Fruit fly (Drosophila melanogaster) whole organism, larva: ENCODE measurements around the gene BOD1.

ENCODE experiments used
- noc ChIP-seq: fragments of 200-800 bp; sonication (Bioruptor generic); optimal IDR thresholded peaks from 3 replicates; lab custom pipeline; 2019; ENCODE audit warnings: missing biosample characterization, mild to moderate bottlenecking, missing genetic modification characterization, moderate library complexity

BOD1 gene

DNA sequence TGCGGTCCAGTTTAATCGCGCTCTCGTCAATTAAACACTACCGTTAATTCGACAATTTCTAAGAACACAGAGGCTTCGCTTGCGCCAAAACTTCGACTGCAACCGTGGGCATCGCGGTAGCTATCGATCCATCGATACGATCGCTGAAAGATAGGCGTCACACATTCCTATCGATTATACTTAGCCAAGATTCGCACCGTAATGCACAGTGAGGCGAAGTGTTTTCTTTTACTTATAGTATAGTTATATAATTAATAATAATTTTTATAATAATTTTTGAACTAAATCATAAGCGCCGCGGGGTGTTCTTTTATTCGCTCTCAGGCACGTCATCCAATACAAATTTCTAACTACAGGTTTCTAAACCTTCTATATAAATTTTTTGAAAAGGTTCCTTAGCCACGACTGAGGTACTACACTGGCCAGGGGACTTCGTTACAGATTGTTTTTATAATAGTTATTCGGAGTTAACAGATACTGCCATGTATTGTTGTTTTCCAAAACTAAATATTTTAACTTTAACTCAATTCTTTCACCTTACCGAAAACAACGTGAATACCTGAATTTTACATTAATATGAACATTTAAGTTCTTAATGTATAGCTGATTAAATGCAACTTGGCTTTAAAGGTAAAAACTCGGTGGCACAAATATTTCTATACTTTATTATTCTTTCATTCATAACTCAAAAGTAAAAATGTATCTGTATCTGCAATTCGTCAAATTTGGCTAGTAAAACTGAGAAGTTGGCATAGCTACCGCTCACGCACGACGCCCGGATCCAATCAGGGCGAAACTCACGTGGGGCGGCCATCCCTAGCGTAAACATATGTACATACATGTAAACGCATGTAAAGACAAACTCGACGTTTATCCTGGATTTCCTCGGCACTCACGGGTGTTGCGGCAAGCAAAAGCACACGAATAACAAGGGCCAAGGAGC lies at the start of gene BOD1, which contains the start of gene NSD:
Gene BOD1 (plus strand): TSS at position 494 of the 943 bp plus-strand sequence.
Gene NSD (minus strand): TSS at position 102 of the 943 bp plus-strand sequence.
- peak; percentile 3 for TF ChIP-seq noc

dm6 chr3R:27905695-27906094 lies 32.4 kb upstream of the BOD1 start, which contains the start of gene CG34353:
Gene CG34353 (minus strand): TSS chr3R:27905843.
- TF ChIP-seq noc = no peak

- TF ChIP-seq noc = no peak
These were observed 25.9 kb upstream of the BOD1 start, which contains the start of gene mil for dm6 chr3R:27912147-27912546. Gene mil (plus strand): TSS chr3R:27912447.

DNA sequence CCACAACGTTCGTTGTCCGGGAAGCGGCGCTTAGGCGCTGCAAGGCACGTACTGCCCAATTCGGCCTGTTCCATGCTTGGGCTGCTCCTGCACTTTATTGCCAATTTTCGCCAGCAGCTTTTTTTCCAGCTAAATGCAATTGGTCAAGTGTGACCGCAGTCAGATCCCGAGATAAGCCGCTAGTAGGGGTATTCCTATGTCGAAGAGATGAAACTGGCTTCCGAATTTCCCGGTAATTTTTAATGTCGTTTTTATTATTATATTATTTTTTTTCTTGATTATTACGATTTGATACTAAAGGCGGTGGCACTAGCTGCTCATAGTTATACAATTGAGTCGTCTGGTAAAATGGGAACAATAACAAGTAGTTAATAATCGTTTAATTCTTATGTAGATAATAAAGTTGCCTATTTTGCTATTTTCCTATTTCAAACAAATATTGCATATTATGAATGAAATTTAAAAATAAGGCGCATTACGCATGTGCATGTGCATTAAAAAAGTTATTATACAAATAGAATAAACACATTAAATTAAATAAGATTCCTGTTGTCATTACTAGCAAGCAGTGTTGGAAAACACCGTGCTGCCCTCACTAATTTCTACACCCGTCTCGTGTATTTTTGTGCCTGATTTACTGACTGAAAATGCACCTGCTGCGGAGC lies 21.6 kb upstream of the BOD1 start, which contains the start of the genes CG5003 and mRpS22:
Gene CG5003 (minus strand): TSS at position 162 of the 665 bp plus-strand sequence.
Gene mRpS22 (plus strand): TSS at position 554 of the 665 bp plus-strand sequence.
- peak; percentile 58 for TF ChIP-seq noc

DNA sequence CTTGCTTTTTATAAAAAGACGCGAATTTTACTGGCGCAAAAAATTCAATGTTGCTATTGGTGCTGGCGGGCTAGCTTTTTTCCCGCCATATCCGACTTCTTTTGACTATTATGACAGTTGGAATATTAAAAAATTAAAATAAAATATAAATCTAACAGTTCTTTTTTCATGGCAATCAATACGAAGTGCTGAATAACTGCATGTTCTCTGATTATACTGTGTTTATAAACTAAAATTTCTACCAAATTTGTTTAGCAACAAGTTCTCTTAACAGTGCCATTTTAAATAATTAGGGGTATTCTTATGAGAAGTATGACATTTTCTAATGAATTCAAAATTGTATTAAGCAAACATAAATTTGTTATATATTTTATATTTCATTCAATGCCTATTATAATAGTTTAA lies 18.7 kb upstream of the BOD1 start, which contains the start of gene Boh1:
Gene Boh1 (minus strand): TSS at position 76 of the 405 bp plus-strand sequence.
- TF ChIP-seq noc = peak; percentile 38

DNA sequence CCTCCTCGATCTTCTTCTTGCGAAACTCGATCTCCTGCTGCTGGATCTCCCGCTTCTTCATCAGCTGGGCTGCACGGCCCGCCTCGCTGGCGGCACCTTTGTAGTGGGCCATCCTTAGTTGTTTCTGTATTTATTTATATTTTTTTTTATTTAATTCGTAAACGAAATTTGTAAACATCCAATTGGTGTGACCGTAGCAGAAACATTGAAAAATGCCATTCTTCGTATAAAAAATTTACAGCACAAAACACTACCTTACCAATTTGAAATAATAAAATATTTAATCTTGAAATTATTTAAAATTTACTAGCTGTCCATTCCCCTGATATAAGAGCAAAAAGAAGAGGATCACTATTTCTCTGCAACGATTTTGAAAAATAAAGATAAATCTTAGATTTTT lies 17.2 kb upstream of the BOD1 start, which contains the start of gene CG12259:
Gene CG12259 (minus strand): TSS at position 207 of the 400 bp plus-strand sequence.
- no peak for TF ChIP-seq noc

DNA sequence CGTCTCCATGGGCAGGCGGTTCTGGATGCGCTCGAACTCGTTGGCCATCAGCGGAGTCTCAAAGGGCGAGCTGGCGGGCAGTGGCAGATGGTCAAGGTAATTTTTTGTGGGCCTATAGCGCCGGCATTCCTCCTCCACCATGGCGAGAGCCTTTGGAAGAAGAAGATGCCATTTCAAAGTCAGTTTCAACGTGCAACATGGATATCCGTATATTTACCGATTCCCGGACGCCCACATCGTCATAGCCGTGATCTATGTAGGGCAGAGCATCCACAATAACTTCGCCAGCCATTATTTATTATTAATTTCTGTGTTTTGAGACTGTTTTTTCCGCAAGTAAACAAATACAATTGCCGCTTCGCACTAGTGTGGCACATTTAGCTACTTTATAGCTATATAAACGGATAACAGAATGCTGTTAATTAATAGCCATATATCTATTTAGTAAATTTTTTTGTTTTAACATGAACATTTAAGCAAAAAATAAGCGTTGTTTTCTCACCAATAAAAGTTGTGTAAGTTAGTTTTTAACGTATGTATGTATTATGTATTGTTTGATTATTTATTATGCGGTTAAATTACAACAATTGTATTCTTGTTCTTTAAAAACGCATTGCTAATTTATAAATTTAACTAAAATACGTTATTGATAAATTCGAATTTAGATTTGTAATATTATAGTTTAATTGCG lies 15.9 kb upstream of the BOD1 start, which contains the start of gene BCAS2:
Gene BCAS2 (minus strand): TSS at position 375 of the 691 bp plus-strand sequence.
- TF ChIP-seq noc = no peak

- TF ChIP-seq noc = peak; percentile 44
These were observed 15.3 kb upstream of the BOD1 start, which contains the start of gene RpL4 for dm6 chr3R:27922673-27923175. Gene RpL4 (plus strand): TSS chr3R:27922821.

- TF ChIP-seq noc = peak; percentile 69
These were observed 12.8 kb upstream of the BOD1 start, which contains the start of gene mino for dm6 chr3R:27925000-27925970. Gene mino (plus strand): TSS chr3R:27925191.

DNA sequence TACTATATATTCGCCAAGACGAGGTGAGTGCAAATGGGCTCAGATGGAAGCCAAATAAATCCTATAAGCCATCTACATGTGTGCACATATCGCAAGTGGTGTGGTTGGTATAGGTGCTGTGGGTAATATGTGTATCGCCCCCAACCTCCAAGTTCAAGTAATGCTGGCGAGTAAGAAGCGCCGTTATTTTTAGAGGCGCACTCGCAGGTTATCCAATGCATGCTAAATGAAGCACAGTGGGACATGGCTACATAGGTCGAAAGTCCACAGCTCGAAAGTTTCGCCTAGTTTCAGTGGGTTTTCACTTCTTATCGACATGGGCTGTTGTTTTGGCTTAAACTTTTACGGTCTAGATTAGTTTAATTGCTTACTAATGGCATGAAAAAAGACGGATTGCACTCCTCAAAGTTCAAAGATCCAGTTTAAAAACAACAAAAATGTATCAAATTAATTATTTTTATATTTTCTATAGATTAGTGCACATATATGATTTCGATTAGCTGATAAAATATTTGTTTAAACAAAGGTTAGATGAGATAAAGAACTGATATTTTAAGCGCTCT lies 12.0 kb upstream of the BOD1 start:
- TF ChIP-seq noc = no peak

dm6 chr3R:27926738-27927215 lies 11.3 kb upstream of the BOD1 start:
- TF ChIP-seq noc = no peak

DNA sequence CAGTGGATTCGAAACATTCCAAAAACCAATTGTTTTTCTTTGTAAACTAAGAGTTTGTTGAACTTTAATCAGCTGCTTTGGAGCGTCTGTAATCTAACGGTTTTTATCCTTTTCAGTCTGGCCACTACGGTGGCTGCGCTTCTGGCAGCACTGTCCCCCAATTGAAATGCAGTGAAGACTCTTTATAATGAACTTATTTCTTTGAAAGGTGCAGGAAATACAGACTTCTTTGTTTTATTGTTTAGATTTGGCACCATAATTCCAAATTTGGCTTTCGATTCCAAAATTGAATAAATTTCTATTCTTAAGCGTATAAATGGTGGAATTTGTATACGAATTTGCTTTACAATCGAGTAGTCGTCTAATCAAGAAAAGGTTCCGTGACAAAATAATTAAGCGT lies 9.9 kb upstream of the BOD1 start, which contains the start of gene nenya:
Gene nenya (minus strand): TSS at position 35 of the 400 bp plus-strand sequence.
- no peak for TF ChIP-seq noc

DNA sequence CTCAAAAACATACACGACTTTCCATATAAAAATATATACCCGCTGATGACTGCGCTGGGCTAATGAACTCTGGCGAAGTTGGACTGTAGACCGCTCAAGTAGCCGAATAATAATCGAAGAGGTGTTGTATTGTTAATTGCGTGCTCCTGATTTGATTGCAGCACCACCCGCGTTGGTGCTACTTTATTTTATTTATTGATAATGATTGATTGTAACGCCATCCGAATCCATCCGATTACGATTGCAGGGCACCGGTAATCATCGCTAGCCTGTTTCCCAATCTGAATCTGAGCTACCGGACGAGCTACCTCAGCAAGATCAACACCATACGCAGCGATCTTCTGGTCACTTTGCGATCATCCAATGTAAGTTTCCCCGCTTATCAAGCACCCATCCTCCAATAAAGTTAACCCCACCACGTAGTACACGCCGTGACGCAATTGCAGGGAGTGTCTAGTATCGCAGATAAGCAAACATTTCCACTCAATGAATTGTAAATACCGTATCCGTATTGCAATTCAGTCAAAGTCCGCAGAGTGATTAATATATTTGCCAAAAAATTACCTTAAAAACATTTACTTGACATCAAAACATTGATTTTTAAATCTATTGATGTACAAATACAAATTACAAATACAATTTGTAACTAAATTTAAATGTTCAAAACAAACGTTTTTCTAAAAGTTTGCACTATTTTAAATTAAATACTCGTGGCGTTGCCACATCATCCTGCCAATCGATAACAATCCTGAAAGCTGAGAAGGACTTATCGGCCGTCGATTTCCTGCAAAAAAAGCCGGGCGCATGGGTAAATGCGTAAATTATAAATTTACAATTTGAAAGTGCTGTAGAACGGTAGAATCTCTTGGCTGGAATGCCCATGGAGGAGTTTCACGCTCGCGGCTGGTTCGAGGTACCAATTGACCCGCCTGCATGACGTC lies 8.8 kb upstream of the BOD1 start:
- TF ChIP-seq noc = no peak
